Worm (Caenorhabditis elegans): Measurements from ENCODE around the gene Y73B6BL.270.

DNA sequence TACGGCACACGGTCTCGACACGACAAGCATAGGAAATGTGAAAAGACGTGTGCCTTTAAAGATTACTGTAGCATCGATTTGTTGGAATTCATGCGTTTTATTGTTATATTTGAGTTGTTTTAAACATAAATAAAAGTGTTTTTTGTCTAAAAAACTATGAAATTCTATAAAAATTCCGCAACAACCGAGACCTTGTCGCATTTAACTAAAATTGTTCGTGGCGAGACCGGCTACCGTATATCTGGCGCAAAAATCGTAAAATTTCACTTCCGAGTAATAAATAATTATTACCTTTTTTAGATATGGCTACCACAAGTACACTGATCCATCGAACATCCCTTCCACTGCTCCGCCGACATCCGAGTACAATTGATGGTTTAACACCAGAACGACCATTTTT lies 27.8 kb upstream of the Y73B6BL.270 start, which contains the start of gene ipla-6:
- TF ChIP-seq hlh-11 (tag; optimal IDR thresholded peaks at IDR 0.05) (no peak), ceh-82 (tag; optimal IDR thresholded peaks at IDR 0.05) (no peak), snpc-4 (tag; optimal IDR thresholded peaks at IDR 0.05) (no peak), lin-13 (GFP tag; optimal IDR thresholded peaks at IDR 0.05) (no peak), fkh-10 (GFP tag; optimal IDR thresholded peaks at IDR 0.05) (no peak), unc-62 (GFP tag; optimal IDR thresholded peaks at IDR 0.05 in 1 of 2) (no peak), unc-62 (tag; optimal IDR thresholded peaks at IDR 0.05) (no peak)
